Worm (Caenorhabditis elegans) whole organism, L2 larva: ENCODE data around the gene col-123.

ENCODE experiments used
- ceh-16 ChIP-seq: fragments of 150-350 bp; optimal IDR thresholded peaks from 2 replicates; lab custom pipeline; 2014; ENCODE audit warnings: missing biosample characterization, missing genetic modification characterization
- elt-1 ChIP-seq: fragments of 150-350 bp; optimal IDR thresholded peaks from 2 replicates; lab custom pipeline; 2014; ENCODE audit warnings: missing biosample characterization, missing genetic modification characterization
- lin-39 ChIP-seq: fragments of 150-350 bp; optimal IDR thresholded peaks from 2 replicates; lab custom pipeline; 2014; ENCODE audit warnings: missing biosample characterization, missing genetic modification reagents, missing genetic modification characterization
- nhr-11 ChIP-seq: fragments of 150-350 bp; optimal IDR thresholded peaks from 2 replicates; lab custom pipeline; 2014; ENCODE audit warnings: missing biosample characterization, missing genetic modification characterization
- nhr-129 ChIP-seq: fragments of 150-350 bp; optimal IDR thresholded peaks from 2 replicates; lab custom pipeline; 2014; ENCODE audit warnings: missing biosample characterization, missing genetic modification characterization
- nhr-77 ChIP-seq: fragments of 150-350 bp; optimal IDR thresholded peaks from 2 replicates; lab custom pipeline; 2014; ENCODE audit warnings: missing biosample characterization, missing genetic modification characterization
- snpc-4 ChIP-seq: fragments of 150-350 bp; optimal IDR thresholded peaks from 2 replicates; lab custom pipeline; 2014; ENCODE audit warnings: missing biosample characterization, missing genetic modification characterization
- zag-1 ChIP-seq: fragments of 150-350 bp; optimal IDR thresholded peaks from 2 replicates; lab custom pipeline; 2014; ENCODE audit warnings: missing biosample characterization, missing genetic modification characterization

DNA sequence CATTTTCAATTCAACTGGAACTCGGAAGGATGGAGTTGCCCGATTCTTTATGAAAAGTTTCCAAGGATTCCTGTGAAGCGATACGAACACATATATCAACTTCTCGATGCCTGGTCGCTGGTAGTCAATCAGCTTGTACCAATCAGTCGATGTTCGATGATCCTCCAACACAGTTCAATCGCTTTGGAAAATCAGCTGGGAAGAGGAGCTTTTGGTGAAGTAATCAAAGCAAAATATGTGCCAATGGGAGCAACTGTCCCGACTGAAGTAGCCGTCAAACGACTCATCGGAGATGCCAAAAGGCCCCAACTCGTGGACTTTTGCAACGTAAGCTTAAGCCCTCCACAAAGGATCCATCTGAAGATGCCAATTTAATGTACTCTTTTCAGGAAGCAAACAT lies 11.6 kb downstream of the col-123 start:
- no peak for TF ChIP-seq nhr-11 (tag; lab: Kevin White, UChicago)
- no peak for TF ChIP-seq nhr-129 (tag; lab: Kevin White, UChicago)
- TF ChIP-seq snpc-4 (tag; lab: Kevin White, UChicago) = no peak
- TF ChIP-seq nhr-77 (tag; lab: Kevin White, UChicago) = no peak
- TF ChIP-seq ceh-16 (tag; lab: Kevin White, UChicago) = no peak
- TF ChIP-seq zag-1 (tag; lab: Kevin White, UChicago) = no peak
- no peak for TF ChIP-seq lin-39 (tag; lab: Kevin White, UChicago)
- TF ChIP-seq elt-1 (tag; lab: Kevin White, UChicago) = no peak
